Worm (Caenorhabditis elegans): ENCODE data around the gene srd-40.

DNA sequence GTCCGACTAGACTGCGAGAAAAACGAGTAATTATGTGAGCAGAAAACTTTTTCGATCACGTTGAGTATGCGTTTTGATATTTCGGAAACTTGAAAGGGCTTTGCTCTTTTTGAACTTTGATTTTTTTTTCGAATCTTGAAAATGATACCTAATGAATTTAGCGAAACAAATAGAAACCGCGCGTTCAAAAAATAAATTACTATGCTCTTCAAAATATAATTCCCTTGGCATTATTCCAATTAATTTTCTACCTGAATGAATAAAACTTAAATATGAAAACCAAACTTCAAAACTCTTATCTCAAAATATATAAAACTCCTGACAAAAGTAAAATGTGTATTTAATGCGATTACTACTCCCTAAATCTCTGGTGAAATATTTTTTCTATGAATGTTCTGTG, 8.3 kb upstream of the srd-40 start, which contains the start of gene xtr-2:
- TF ChIP-seq ref-1 (GFP tag; conservative IDR thresholded peaks at IDR 0.05), result no peak
- no peak for TF ChIP-seq flt-1 (GFP tag; IDR thresholded peaks at IDR 0.05)
